Fruit fly (Drosophila melanogaster): ENCODE data around the gene Ugt302E1.

The Ugt302E1 gene

DNA sequence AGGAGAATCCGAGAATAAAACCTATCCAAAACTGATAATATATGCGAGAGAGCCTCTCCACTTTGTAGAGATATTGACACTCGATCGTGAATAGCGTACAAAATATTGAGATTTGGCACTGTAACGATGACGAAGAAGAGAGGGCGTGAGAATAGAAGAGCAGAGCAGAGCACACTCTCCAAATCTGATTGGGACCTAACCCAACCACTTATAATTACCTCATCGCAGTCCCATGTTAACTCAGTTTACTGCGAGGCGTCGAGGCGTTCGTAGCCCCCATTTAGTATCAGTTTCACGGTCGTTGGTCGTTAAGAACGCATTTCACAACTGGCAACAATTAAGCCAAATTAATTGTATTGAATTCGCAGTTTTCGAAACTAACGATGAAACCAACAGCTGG is 2.4 kb downstream of the Ugt302E1 start, which contains the start of gene Ugt302C1 (continued):
- peak; percentile 92 for TF ChIP-seq Jarid2 (GFP tag; optimal IDR thresholded peaks at IDR 0.05)
- TF ChIP-seq gt (GFP tag; IDR thresholded peaks at IDR 0.05): no peak
- TF ChIP-seq dmrt11E (tag; optimal IDR thresholded peaks at IDR 0.05): no peak
- TF ChIP-seq ATbp (GFP tag; optimal IDR thresholded peaks at IDR 0.05): no peak
- TF ChIP-seq crp (GFP tag; optimal IDR thresholded peaks at IDR 0.05): no peak
- TF ChIP-seq B-H2 (GFP tag; optimal IDR thresholded peaks at IDR 0.05): peak; percentile 53
- no peak for TF ChIP-seq chn (GFP tag; optimal IDR thresholded peaks at IDR 0.05)
- peak; percentile 57; the same call in 2 of the 3 replicates for TF ChIP-seq CG34224 (GFP tag; IDR thresholded peaks at IDR 0.05; ENCODE audit: partially characterized antibody)
- no peak for TF ChIP-seq trh (GFP tag; optimal IDR thresholded peaks at IDR 0.05)
- no peak for TF ChIP-seq CG15601 (tag; optimal IDR thresholded peaks at IDR 0.05)
- TF ChIP-seq Dfd (GFP tag; optimal IDR thresholded peaks at IDR 0.05): no peak
- TF ChIP-seq CG10366 (GFP tag; IDR thresholded peaks at IDR 0.05): no peak
- no peak for TF ChIP-seq CG18599 (GFP tag; optimal IDR thresholded peaks at IDR 0.05)
- TF ChIP-seq CG17568 (GFP tag; optimal IDR thresholded peaks at IDR 0.05): no peak
- no peak for TF ChIP-seq Neu2 (GFP tag; optimal IDR thresholded peaks at IDR 0.05; ENCODE audit: borderline replicate concordance)
- TF ChIP-seq esg (GFP tag; conservative IDR thresholded peaks at IDR 0.05): no peak
- peak; percentile 46 for TF ChIP-seq grn (GFP tag; optimal IDR thresholded peaks at IDR 0.05)
- TF ChIP-seq pnt (GFP tag; optimal IDR thresholded peaks at IDR 0.05): no peak
- no peak for TF ChIP-seq chm (GFP tag; IDR thresholded peaks at IDR 0.05)
- no peak for TF ChIP-seq CG10565 (GFP tag; optimal IDR thresholded peaks at IDR 0.05)
- TF ChIP-seq CG7745 (tag; optimal IDR thresholded peaks at IDR 0.05): no peak
- TF ChIP-seq ham (GFP tag; IDR thresholded peaks at IDR 0.05): peak; percentile 33; the same call in 1 of the 2 replicates
- TF ChIP-seq fru (optimal IDR thresholded peaks at IDR 0.05): no peak
- no peak for TF ChIP-seq Med (GFP tag)
- no peak for TF ChIP-seq trem (tag; optimal IDR thresholded peaks at IDR 0.05)
- no peak for TF ChIP-seq Ets65A (GFP tag)
- TF ChIP-seq CG12155 (GFP tag; optimal IDR thresholded peaks at IDR 0.05): no peak
- TF ChIP-seq CG10321 (GFP tag; IDR thresholded peaks at IDR 0.05): no peak
- TF ChIP-seq Oaz (GFP tag; IDR thresholded peaks at IDR 0.05): no peak
- no peak for TF ChIP-seq mld (GFP tag; IDR thresholded peaks at IDR 0.05; ENCODE audit: partially characterized antibody)
- no peak for TF ChIP-seq klu (GFP tag; IDR thresholded peaks at IDR 0.05)
- 0 out of 2 replicates have a peak, but pooled peaks have one; percentile 40 for TF ChIP-seq CG14014 (GFP tag; IDR thresholded peaks at IDR 0.05)
- no peak for TF ChIP-seq CG2199 (GFP tag; IDR thresholded peaks at IDR 0.05)
- TF ChIP-seq hbn (GFP tag; IDR thresholded peaks at IDR 0.05; ENCODE audit: partially characterized antibody): no peak
- TF ChIP-seq CG15073 (GFP tag; optimal IDR thresholded peaks at IDR 0.05): no peak
- TF ChIP-seq crol (GFP tag; IDR thresholded peaks at IDR 0.05): no peak
- TF ChIP-seq CG13624 (GFP tag; optimal IDR thresholded peaks at IDR 0.05): peak; percentile 19
- TF ChIP-seq CG17385 (GFP tag; optimal IDR thresholded peaks at IDR 0.05): peak; percentile 12
- TF ChIP-seq CG17612 (GFP tag; IDR thresholded peaks at IDR 0.05): no peak
- no peak for TF ChIP-seq CG33213 (GFP tag; optimal IDR thresholded peaks at IDR 0.05)
- TF ChIP-seq Eip74EF (GFP tag; optimal IDR thresholded peaks at IDR 0.05): no peak
- TF ChIP-seq CG9932 (GFP tag; IDR thresholded peaks at IDR 0.05): 0 out of 2 replicates have a peak, but pooled peaks have one; percentile 10
- TF ChIP-seq Mes4 (GFP tag; optimal IDR thresholded peaks at IDR 0.05): no peak
